Fruit fly (Drosophila melanogaster): ENCODE measurements around the gene CG7142.

DNA sequence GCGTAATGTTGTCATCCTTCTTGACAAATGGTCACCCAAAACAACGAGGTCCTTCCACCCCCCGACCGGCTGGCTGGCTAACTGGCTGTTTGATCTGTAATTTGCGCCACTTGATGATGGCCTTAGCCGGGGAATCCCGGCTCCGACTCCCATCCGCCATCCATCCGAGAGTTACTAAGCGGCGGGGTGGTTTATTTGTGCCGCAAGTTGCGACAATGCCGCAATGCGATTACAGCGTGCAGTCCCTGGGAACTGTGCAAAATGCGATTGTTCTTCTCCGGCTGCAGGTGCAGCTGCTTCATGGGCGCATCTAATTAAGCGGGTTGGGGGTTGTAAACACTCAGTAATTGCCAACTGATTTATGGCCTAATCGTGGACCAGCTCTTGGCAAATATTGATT is 19.3 kb downstream of the CG7142 start:
- TF ChIP-seq CG11762 (GFP tag; optimal IDR thresholded peaks at IDR 0.05; ENCODE audit: insufficient read depth) (no peak), Hr39 (GFP tag; optimal IDR thresholded peaks at IDR 0.05) (no peak), CG15336 (GFP tag; IDR thresholded peaks at IDR 0.05) (no peak), Sox102F (GFP tag; optimal IDR thresholded peaks at IDR 0.05) (no peak), Lpt (GFP tag; optimal IDR thresholded peaks at IDR 0.05) (no peak), spab (GFP tag; optimal IDR thresholded peaks at IDR 0.05) (no peak)
